Fruit fly (Drosophila melanogaster) whole organism, wandering third instar larva: ENCODE data around the gene corto.

Experiments used
- Abd-B ChIP-seq: fragments of >200 bp; optimal IDR thresholded peaks from 2 replicates; lab custom pipeline; 2017; ENCODE audit warnings: missing biosample characterization, missing genetic modification characterization
- CG32264 ChIP-seq: fragments of 200-800 bp; sonication (Bioruptor generic); optimal IDR thresholded peaks from 2 replicates; lab custom pipeline; 2016; ENCODE audit warnings: missing biosample characterization, missing genetic modification characterization
- CG9705 ChIP-seq: fragments of 200-800 bp; sonication (Bioruptor generic); optimal IDR thresholded peaks from 2 replicates; lab custom pipeline; 2018; ENCODE audit warnings: missing biosample characterization, mild to moderate bottlenecking, missing genetic modification characterization
- CrebA ChIP-seq: fragments of 200-800 bp; sonication (Bioruptor generic); optimal IDR thresholded peaks from 2 replicates; lab custom pipeline; 2016; ENCODE audit warnings: missing biosample characterization, mild to moderate bottlenecking, missing genetic modification characterization, borderline replicate concordance
- Dfd ChIP-seq: fragments of >200 bp; optimal IDR thresholded peaks from 2 replicates; lab custom pipeline; 2017; ENCODE audit warnings: missing biosample characterization, missing genetic modification characterization
- Dif ChIP-seq: fragments of 200-275, 200-300 bp; sonication (Bioruptor generic); optimal IDR thresholded peaks from 2 replicates; lab custom pipeline; 2018; ENCODE audit warnings: missing biosample characterization, missing genetic modification characterization; ENCODE audit not compliant: partially characterized antibody
- GATAd ChIP-seq: sonication (Bioruptor generic); optimal IDR thresholded peaks from 2 replicates; lab custom pipeline; 2016; ENCODE audit warnings: missing biosample characterization, missing genetic modification characterization
- Hnf4 ChIP-seq: fragments of 200-800 bp; sonication (Bioruptor generic); optimal IDR thresholded peaks from 2 replicates; lab custom pipeline; 2016; ENCODE audit warnings: missing biosample characterization, mild to moderate bottlenecking, missing genetic modification characterization
- Hr83 ChIP-seq: fragments of 200-300 bp; sonication (Bioruptor generic); optimal IDR thresholded peaks from 2 replicates; lab custom pipeline; 2016; ENCODE audit warnings: missing biosample characterization, mild to moderate bottlenecking, missing genetic modification characterization, moderate library complexity; ENCODE audit not compliant: poor library complexity, severe bottlenecking
- Jra ChIP-seq: sonication (Bioruptor generic); optimal IDR thresholded peaks from 2 replicates; lab custom pipeline; 2016; ENCODE audit warnings: missing biosample characterization, missing genetic modification characterization
- Mio ChIP-seq: sonication (Bioruptor generic); optimal IDR thresholded peaks from 2 replicates; lab custom pipeline; 2016; ENCODE audit warnings: missing biosample characterization, missing genetic modification characterization
- Myc ChIP-seq: fragments of >200 bp; optimal IDR thresholded peaks from 2 replicates; lab custom pipeline; 2017
- N ChIP-seq: fragments of >200 bp; optimal IDR thresholded peaks from 2 replicates; lab custom pipeline; 2018; ENCODE audit warnings: missing biosample characterization, missing external identifiers, missing genetic modification characterization
- OdsH ChIP-seq: fragments of 200-800 bp; sonication (Bioruptor generic); optimal IDR thresholded peaks from 2 replicates; lab custom pipeline; 2016; ENCODE audit warnings: missing biosample characterization, mild to moderate bottlenecking, missing genetic modification characterization
- Rel ChIP-seq, 2 experiments: fragments of 200-800 bp; sonication (Bioruptor generic) in 1 of 2; optimal IDR thresholded peaks; 2 replicates in 1 of 2; 3 replicates in 1 of 2; lab custom pipeline; 2016 to 2019; ENCODE audit warnings: mild to moderate bottlenecking in 2 of 2, missing biosample characterization in 2 of 2, missing genetic modification characterization in 2 of 2, moderate library complexity in 1 of 2
- Sp1 ChIP-seq: fragments of 200-800 bp; sonication (Bioruptor generic); optimal IDR thresholded peaks from 3 replicates; lab custom pipeline; 2019; ENCODE audit warnings: missing biosample characterization, mild to moderate bottlenecking, missing genetic modification characterization, moderate library complexity
- Vsx2 ChIP-seq: fragments of 200-300, 225-300 bp; sonication (Bioruptor generic); optimal IDR thresholded peaks from 2 replicates; lab custom pipeline; 2018; ENCODE audit warnings: missing biosample characterization, missing genetic modification characterization; ENCODE audit not compliant: partially characterized antibody
- br ChIP-seq: fragments of 200-800 bp; sonication (Bioruptor generic); optimal IDR thresholded peaks from 2 replicates; lab custom pipeline; 2016; ENCODE audit warnings: missing biosample characterization, missing genetic modification characterization
- brk ChIP-seq: fragments of 200-800 bp; sonication (Bioruptor generic); optimal IDR thresholded peaks from 2 replicates; lab custom pipeline; 2016; ENCODE audit warnings: missing biosample characterization, mild to moderate bottlenecking, missing genetic modification characterization
- dl ChIP-seq, 2 experiments: fragments of 175-275, 200-275 bp in 1 of 2; fragments of 200-275 bp in 1 of 2; sonication (Bioruptor generic); optimal IDR thresholded peaks; lab custom pipeline; 2018; ENCODE audit warnings: mild to moderate bottlenecking in 2 of 2, missing biosample characterization in 2 of 2, missing genetic modification characterization in 2 of 2, moderate library complexity in 2 of 2; ENCODE audit not compliant: partially characterized antibody in 2 of 2, insufficient read depth in 1 of 2
- dmrt93B ChIP-seq: fragments of 200-800 bp; sonication (Bioruptor generic); optimal IDR thresholded peaks from 2 replicates; lab custom pipeline; 2018; ENCODE audit warnings: missing biosample characterization, mild to moderate bottlenecking, missing genetic modification characterization
- dsf ChIP-seq: sonication (Bioruptor generic); optimal IDR thresholded peaks from 2 replicates; lab custom pipeline; 2016; ENCODE audit warnings: missing biosample characterization, missing genetic modification characterization, borderline replicate concordance
- ey ChIP-seq: fragments of 200-800 bp; sonication (Bioruptor generic); optimal IDR thresholded peaks from 2 replicates; lab custom pipeline; 2016; ENCODE audit warnings: missing biosample characterization, missing genetic modification characterization
- foxo ChIP-seq, 2 experiments: fragments of 200-800 bp; sonication (Bioruptor generic); optimal IDR thresholded peaks; 2 replicates in 1 of 2; 3 replicates in 1 of 2; lab custom pipeline; 2016 to 2017; ENCODE audit warnings: missing biosample characterization in 2 of 2, missing genetic modification characterization in 2 of 2
- fru ChIP-seq: fragments of 200-800 bp; sonication (Bioruptor generic); optimal IDR thresholded peaks from 3 replicates; lab custom pipeline; 2016; ENCODE audit warnings: missing biosample characterization, mild to moderate bottlenecking, missing genetic modification characterization
- h ChIP-seq: fragments of 200-800 bp; sonication (Bioruptor generic); optimal IDR thresholded peaks from 3 replicates; lab custom pipeline; 2016; ENCODE audit warnings: missing biosample characterization, mild to moderate bottlenecking, missing genetic modification characterization
- jim ChIP-seq: fragments of 175-275, 200-325 bp; sonication (Bioruptor generic); optimal IDR thresholded peaks from 2 replicates; lab custom pipeline; 2016; ENCODE audit warnings: missing biosample characterization, mild to moderate bottlenecking, missing genetic modification characterization
- lola ChIP-seq: fragments of >200 bp; optimal IDR thresholded peaks from 2 replicates; lab custom pipeline; 2017; ENCODE audit warnings: missing biosample characterization, missing genetic modification characterization
- pan ChIP-seq: fragments of >200 bp; optimal IDR thresholded peaks from 2 replicates; lab custom pipeline; 2017
- psq ChIP-seq: fragments of 200-800 bp; sonication (Bioruptor generic); optimal IDR thresholded peaks from 3 replicates; lab custom pipeline; 2017; ENCODE audit warnings: missing biosample characterization, mild to moderate bottlenecking, missing genetic modification characterization, moderate library complexity
- rgr ChIP-seq: fragments of 200-800 bp; sonication (Bioruptor generic); optimal IDR thresholded peaks from 3 replicates; lab custom pipeline; 2016; ENCODE audit warnings: missing biosample characterization, mild to moderate bottlenecking, missing genetic modification characterization
- sage ChIP-seq: fragments of 200-800 bp; sonication (Bioruptor generic); optimal IDR thresholded peaks from 2 replicates; lab custom pipeline; 2016; ENCODE audit warnings: missing biosample characterization, mild to moderate bottlenecking, missing genetic modification characterization
- sv ChIP-seq: fragments of 200-800 bp; sonication (Bioruptor generic); optimal IDR thresholded peaks from 3 replicates; lab custom pipeline; 2016; ENCODE audit warnings: missing biosample characterization, missing genetic modification characterization
- tai ChIP-seq: sonication (Bioruptor generic); optimal IDR thresholded peaks from 2 replicates; lab custom pipeline; 2016; ENCODE audit warnings: missing biosample characterization, missing genetic modification characterization
- usp ChIP-seq: fragments of >200 bp; optimal IDR thresholded peaks from 2 replicates; lab custom pipeline; 2017; ENCODE audit warnings: missing biosample characterization, missing genetic modification characterization
- woc ChIP-seq: sonication (Bioruptor generic); optimal IDR thresholded peaks from 2 replicates; lab custom pipeline; 2016; ENCODE audit warnings: missing biosample characterization, mild to moderate bottlenecking, missing genetic modification characterization

corto gene

dm6 chr3R:5067380-5067779, 19.5 kb downstream of the corto start (continued):
- TF ChIP-seq dmrt93B (GFP tag; lab: Kevin White, UChicago) (no peak), woc (GFP tag; lab: Kevin White, UChicago) (no peak), Dfd (no peak), GATAd (GFP tag; lab: Kevin White, UChicago) (no peak), Rel (GFP tag; optimal IDR thresholded peaks at IDR 0.05; lab: Kevin White, UChicago) (no peak), Rel (tag; optimal IDR thresholded peaks at IDR 0.05; lab: Kevin White, UChicago) (peak; percentile 26), foxo (GFP tag; optimal IDR thresholded peaks at IDR 0.05; lab: Kevin White, UChicago) (no peak), CrebA (GFP tag; lab: Kevin White, UChicago) (peak; percentile 59)

DNA sequence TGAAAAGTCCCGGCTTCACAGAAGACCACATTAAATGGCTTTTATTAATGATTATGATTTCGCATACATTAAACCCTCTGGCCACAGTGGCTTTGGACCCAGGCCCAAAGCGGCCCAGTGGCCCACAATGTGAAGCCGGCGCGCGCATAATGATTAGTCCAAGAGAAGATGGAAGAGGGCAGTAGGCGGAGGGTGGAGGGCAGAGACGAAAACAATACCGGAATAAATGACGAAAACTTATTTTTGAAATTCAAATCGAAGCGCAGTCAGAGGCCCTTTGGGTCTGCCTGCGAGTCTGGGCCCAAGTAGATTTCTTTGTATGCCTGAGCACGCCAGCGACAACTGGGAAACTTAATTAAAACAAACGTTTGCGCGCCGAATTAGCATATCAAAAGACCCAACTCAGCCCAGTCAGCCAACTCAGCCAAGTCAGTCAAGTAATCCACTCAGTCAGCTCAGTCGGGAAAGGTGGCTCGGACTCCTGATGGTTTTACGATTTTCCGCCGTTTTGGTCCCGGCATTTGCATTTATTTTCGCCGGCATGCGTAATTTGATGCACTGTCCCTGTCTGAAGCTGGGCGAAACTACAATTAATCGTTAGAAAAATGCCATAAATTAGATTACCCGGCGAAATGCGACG, 20.2 kb downstream of the corto start:
- TF ChIP-seq GATAd (GFP tag; lab: Kevin White, UChicago) (no peak), h (GFP tag; lab: Kevin White, UChicago) (no peak), jim (GFP tag; lab: Kevin White, UChicago) (no peak)
- TF ChIP-seq, all 38 proteins: peak for 0

dm6 chr3R:5065656-5066077, 21.2 kb downstream of the corto start:
- peak; percentile 26 for TF ChIP-seq br (GFP tag; lab: Kevin White, UChicago)
- TF ChIP-seq Dif (GFP tag; lab: Kevin White, UChicago): no peak
- TF ChIP-seq CG32264: no peak
- TF ChIP-seq Hnf4 (GFP tag; lab: Kevin White, UChicago): peak; percentile 23
- TF ChIP-seq Myc: no peak
- TF ChIP-seq h (GFP tag; lab: Kevin White, UChicago): peak; percentile 78
- no peak for TF ChIP-seq Rel (GFP tag; optimal IDR thresholded peaks at IDR 0.05; lab: Kevin White, UChicago)
- TF ChIP-seq Rel (tag; optimal IDR thresholded peaks at IDR 0.05; lab: Kevin White, UChicago): peak; percentile 11
- TF ChIP-seq, all 38 proteins: peak for 4

dm6 chr3R:5064542-5065358, 22.1 kb downstream of the corto start:
- TF ChIP-seq CrebA (GFP tag; lab: Kevin White, UChicago) (peak; percentile 43), br (GFP tag; lab: Kevin White, UChicago) (peak; percentile 40), tai (GFP tag; lab: Kevin White, UChicago) (no peak), N (GFP tag; lab: Kevin White, UChicago) (no peak), ey (peak; percentile 64), pan (lab: Kevin White, UChicago) (peak; percentile 56), h (GFP tag; lab: Kevin White, UChicago) (peak; percentile 62), fru (GFP tag; lab: Kevin White, UChicago) (peak; percentile 47), Vsx2 (GFP tag; lab: Kevin White, UChicago) (no peak), Dfd (no peak), OdsH (GFP tag; lab: Kevin White, UChicago) (peak; percentile 58), GATAd (GFP tag; lab: Kevin White, UChicago) (no peak), dmrt93B (GFP tag; lab: Kevin White, UChicago) (no peak), CG9705 (GFP tag; lab: Kevin White, UChicago) (no peak), brk (GFP tag; lab: Kevin White, UChicago) (no peak), sv (GFP tag; lab: Kevin White, UChicago) (no peak), dsf (GFP tag; lab: Kevin White, UChicago) (no peak), Hnf4 (GFP tag; lab: Kevin White, UChicago) (peak; percentile 38), CG32264 (no peak), psq (GFP tag; lab: Kevin White, UChicago) (no peak), Rel (GFP tag; optimal IDR thresholded peaks at IDR 0.05; lab: Kevin White, UChicago) (peak; percentile 2), Rel (tag; optimal IDR thresholded peaks at IDR 0.05; lab: Kevin White, UChicago) (peak; percentile 61), Mio (GFP tag; lab: Kevin White, UChicago) (no peak), usp (GFP tag; lab: Kevin White, UChicago) (no peak), sage (GFP tag; lab: Kevin White, UChicago) (no peak), Abd-B (GFP tag; lab: Kevin White, UChicago) (no peak), lola (no peak), rgr (GFP tag; lab: Kevin White, UChicago) (peak; percentile 8), woc (GFP tag; lab: Kevin White, UChicago) (peak; percentile 31), Dif (GFP tag; lab: Kevin White, UChicago) (no peak), foxo (GFP tag; optimal IDR thresholded peaks at IDR 0.05; lab: Kevin White, UChicago) (peak in 1 of 2 experiments; percentile 55), Sp1 (GFP tag; lab: Kevin White, UChicago) (no peak), Hr83 (peak; percentile 13), dl (GFP tag; optimal IDR thresholded peaks at IDR 0.05; lab: Kevin White, UChicago; ENCODE audit: insufficient read depth in 1 of 2, partially characterized antibody in 2 of 2) (no peak), jim (GFP tag; lab: Kevin White, UChicago) (no peak), Myc (no peak), Jra (GFP tag; lab: Kevin White, UChicago) (no peak)
